Fruit fly (Drosophila melanogaster) whole organism, prepupa: Measurements from ENCODE around the gene Gr28b.

ENCODE experiments used
- Blimp-1 ChIP-seq: fragments of 200-800 bp; sonication (Bioruptor generic); optimal IDR thresholded peaks from 3 replicates; lab custom pipeline; 2017; ENCODE audit warnings: missing biosample characterization, missing genetic modification characterization, mild to moderate bottlenecking, moderate library complexity, missing genetic modification reagents
- CG10631 ChIP-seq: fragments of 200-800 bp; sonication (Bioruptor generic); optimal IDR thresholded peaks from 2 replicates; lab custom pipeline; 2016; ENCODE audit warnings: missing biosample characterization, missing genetic modification characterization
- CG10669 ChIP-seq: fragments of 200-800 bp; sonication (Bioruptor generic); optimal IDR thresholded peaks from 3 replicates; lab custom pipeline; 2018; ENCODE audit warnings: missing biosample characterization, mild to moderate bottlenecking, missing genetic modification characterization, moderate library complexity
- CG11294 ChIP-seq: fragments of 200-800 bp; sonication (Bioruptor generic); IDR thresholded peaks from 2 replicates; pipeline ENCODE4 v1.3.6; 2022; ENCODE audit warnings: missing biosample characterization, missing genetic modification characterization
- CG1621 ChIP-seq: fragments of 200-800 bp; sonication (Bioruptor generic); optimal IDR thresholded peaks from 3 replicates; lab custom pipeline; 2018; ENCODE audit warnings: missing biosample characterization, mild to moderate bottlenecking, missing genetic modification characterization
- CG3032 ChIP-seq: fragments of 200-800 bp; optimal IDR thresholded peaks from 2 replicates; lab custom pipeline; 2019; ENCODE audit warnings: missing biosample characterization, mild to moderate bottlenecking, missing genetic modification characterization, moderate library complexity
- CG31627 ChIP-seq: fragments of 200-800 bp; sonication (Bioruptor generic); optimal IDR thresholded peaks from 3 replicates; lab custom pipeline; 2016; ENCODE audit warnings: missing biosample characterization, missing genetic modification characterization
- CG3919 ChIP-seq: fragments of 200-800 bp; sonication (Bioruptor generic); optimal IDR thresholded peaks from 3 replicates; lab custom pipeline; 2016; ENCODE audit warnings: missing biosample characterization, missing genetic modification characterization
- CG6163 ChIP-seq: fragments of 200-800 bp; sonication (Bioruptor generic); IDR thresholded peaks from 3 replicates; pipeline ENCODE4 v1.3.6; 2022; ENCODE audit warnings: missing biosample characterization, missing genetic modification characterization
- CG6276 ChIP-seq: fragments of 200-800 bp; sonication (Bioruptor generic); optimal IDR thresholded peaks from 2 replicates; lab custom pipeline; 2017; ENCODE audit warnings: missing biosample characterization, mild to moderate bottlenecking, missing genetic modification characterization
- CG6792 ChIP-seq: fragments of 200-800 bp; sonication (Bioruptor generic); optimal IDR thresholded peaks from 3 replicates; lab custom pipeline; 2016; ENCODE audit warnings: missing biosample characterization, missing genetic modification characterization
- CG6808 ChIP-seq: fragments of 200-800 bp; sonication (Bioruptor generic); optimal IDR thresholded peaks from 3 replicates; lab custom pipeline; 2017; ENCODE audit warnings: missing biosample characterization, missing genetic modification characterization, mild to moderate bottlenecking, moderate library complexity, missing genetic modification reagents
- CG7368 ChIP-seq: fragments of 200-800 bp; sonication (Bioruptor generic); optimal IDR thresholded peaks from 3 replicates; lab custom pipeline; 2016; ENCODE audit warnings: missing biosample characterization, missing genetic modification characterization
- CG8119 ChIP-seq: fragments of 200-800 bp; sonication (Bioruptor generic); IDR thresholded peaks from 3 replicates; pipeline ENCODE4 v1.3.6; 2022; ENCODE audit warnings: missing biosample characterization, missing genetic modification characterization
- CG8319 ChIP-seq: fragments of 200-800 bp; sonication (Bioruptor generic); optimal IDR thresholded peaks from 3 replicates; lab custom pipeline; 2016; ENCODE audit warnings: missing biosample characterization, missing genetic modification characterization
- CG8632 ChIP-seq: fragments of 200-800 bp; sonication (Bioruptor generic); optimal IDR thresholded peaks from 3 replicates; lab custom pipeline; 2016; ENCODE audit warnings: missing biosample characterization, missing genetic modification characterization
- CG9139 ChIP-seq: fragments of 200-800 bp; sonication (Bioruptor generic); optimal IDR thresholded peaks from 3 replicates; lab custom pipeline; 2017; ENCODE audit warnings: missing biosample characterization, mild to moderate bottlenecking, missing genetic modification characterization
- Eip75B ChIP-seq: fragments of 200-800 bp; sonication (Bioruptor generic); optimal IDR thresholded peaks from 3 replicates; lab custom pipeline; 2016; ENCODE audit warnings: missing biosample characterization, missing genetic modification characterization
- Eip78C ChIP-seq: fragments of 200-800 bp; sonication (Bioruptor generic); peaks from one replicate; lab custom pipeline; 2016; ENCODE audit warnings: missing biosample characterization, missing genetic modification characterization
- Eip93F ChIP-seq: fragments of 200-800 bp; sonication (Bioruptor generic); optimal IDR thresholded peaks from 2 replicates; lab custom pipeline; 2016; ENCODE audit warnings: missing biosample characterization, mild to moderate bottlenecking, missing genetic modification characterization
- Ets21C ChIP-seq: fragments of 200-800 bp; sonication (Bioruptor generic); optimal IDR thresholded peaks from 3 replicates; lab custom pipeline; 2016; ENCODE audit warnings: missing biosample characterization, missing genetic modification characterization
- Gug ChIP-seq: fragments of 200-800 bp; sonication (Bioruptor generic); IDR thresholded peaks from 2 replicates; pipeline ENCODE4 v1.3.6; 2022; ENCODE audit warnings: missing biosample characterization, missing genetic modification characterization
- Hr38 ChIP-seq: sonication (Bioruptor generic); optimal IDR thresholded peaks from 2 replicates; lab custom pipeline; 2016; ENCODE audit warnings: missing biosample characterization, missing genetic modification characterization
- Hr39 ChIP-seq: fragments of 200-800 bp; sonication (Bioruptor generic); optimal IDR thresholded peaks from 2 replicates; lab custom pipeline; 2016; ENCODE audit warnings: missing biosample characterization, missing genetic modification characterization
- Hr4 ChIP-seq: fragments of 200-800 bp; sonication (Bioruptor generic); optimal IDR thresholded peaks from 3 replicates; lab custom pipeline; 2016; ENCODE audit warnings: missing biosample characterization, missing genetic modification characterization
- Lpt ChIP-seq: fragments of 200-800 bp; sonication (Bioruptor generic); optimal IDR thresholded peaks from 3 replicates; lab custom pipeline; 2016; ENCODE audit warnings: missing biosample characterization, missing genetic modification characterization
- Met ChIP-seq: fragments of 200-800 bp; sonication (Bioruptor generic); optimal IDR thresholded peaks from 3 replicates; lab custom pipeline; 2016; ENCODE audit warnings: missing biosample characterization, missing genetic modification characterization
- OdsH ChIP-seq: fragments of 200-800 bp; sonication (Bioruptor generic); optimal IDR thresholded peaks from 3 replicates; lab custom pipeline; 2016; ENCODE audit warnings: missing biosample characterization, missing genetic modification characterization
- Smox ChIP-seq: fragments of 200-800 bp; sonication (Bioruptor generic); optimal IDR thresholded peaks from 3 replicates; lab custom pipeline; 2016; ENCODE audit warnings: missing biosample characterization, missing genetic modification characterization
- achi ChIP-seq: fragments of 200-800 bp; sonication (Bioruptor generic); optimal IDR thresholded peaks from 3 replicates; lab custom pipeline; 2016; ENCODE audit warnings: missing biosample characterization, missing genetic modification characterization
- acj6 ChIP-seq: fragments of 200-800 bp; sonication (Bioruptor generic); optimal IDR thresholded peaks from 3 replicates; lab custom pipeline; 2016; ENCODE audit warnings: missing biosample characterization, missing genetic modification characterization
- cyc ChIP-seq: fragments of 200-800 bp; sonication (Bioruptor generic); optimal IDR thresholded peaks from 3 replicates; lab custom pipeline; 2016; ENCODE audit warnings: missing biosample characterization, missing genetic modification characterization
- dac ChIP-seq: fragments of 200-800 bp; sonication (Bioruptor generic); optimal IDR thresholded peaks from 2 replicates; lab custom pipeline; 2017; ENCODE audit warnings: missing biosample characterization, mild to moderate bottlenecking, missing genetic modification characterization
- dsx ChIP-seq: fragments of 200-800 bp; optimal IDR thresholded peaks from 3 replicates; lab custom pipeline; 2019; ENCODE audit warnings: missing biosample characterization, mild to moderate bottlenecking, missing genetic modification characterization, moderate library complexity; ENCODE audit not compliant: poor library complexity, severe bottlenecking
- eg ChIP-seq: fragments of 200-800 bp; sonication (Bioruptor generic); IDR thresholded peaks from 3 replicates; pipeline ENCODE4 v1.3.6; 2022; ENCODE audit warnings: missing biosample characterization, missing genetic modification characterization
- esn ChIP-seq: fragments of 200-800 bp; sonication (Bioruptor generic); optimal IDR thresholded peaks from 2 replicates; lab custom pipeline; 2016; ENCODE audit warnings: missing biosample characterization, mild to moderate bottlenecking, missing genetic modification characterization, moderate library complexity
- fd59A ChIP-seq: fragments of 200-800 bp; sonication (Bioruptor generic); optimal IDR thresholded peaks from 2 replicates; lab custom pipeline; 2017; ENCODE audit warnings: missing biosample characterization, mild to moderate bottlenecking, missing genetic modification characterization, missing genetic modification reagents
- fd85E ChIP-seq: fragments of 200-800 bp; sonication (Bioruptor generic); optimal IDR thresholded peaks from 3 replicates; lab custom pipeline; 2016; ENCODE audit warnings: missing biosample characterization, missing genetic modification characterization
- lz ChIP-seq: fragments of 200-800 bp; sonication (Bioruptor generic); optimal IDR thresholded peaks from 3 replicates; lab custom pipeline; 2016; ENCODE audit warnings: missing biosample characterization, missing genetic modification characterization
- net ChIP-seq: fragments of 200-800 bp; sonication (Bioruptor generic); optimal IDR thresholded peaks from 3 replicates; lab custom pipeline; 2016; ENCODE audit warnings: missing biosample characterization, missing genetic modification characterization
- pdm3 ChIP-seq: fragments of 200-800 bp; sonication (Bioruptor generic); optimal IDR thresholded peaks from 3 replicates; lab custom pipeline; 2016; ENCODE audit warnings: missing biosample characterization, missing genetic modification characterization
- salr ChIP-seq, 2 experiments: fragments of 200-800 bp; sonication (Bioruptor generic); optimal IDR thresholded peaks; 3 replicates each; lab custom pipeline; 2016 to 2018; ENCODE audit warnings: missing biosample characterization in 2 of 2, missing genetic modification characterization in 2 of 2, mild to moderate bottlenecking in 1 of 2
- spab ChIP-seq: fragments of 200-800 bp; sonication (Bioruptor generic); optimal IDR thresholded peaks from 2 replicates; lab custom pipeline; 2017; ENCODE audit warnings: missing biosample characterization, mild to moderate bottlenecking, missing genetic modification characterization, missing genetic modification reagents
- ss ChIP-seq, 2 experiments: fragments of 200-800 bp; sonication (Bioruptor generic); optimal IDR thresholded peaks; 2 replicates in 1 of 2; 3 replicates in 1 of 2; lab custom pipeline; 2017 to 2018; ENCODE audit warnings: mild to moderate bottlenecking in 2 of 2, missing biosample characterization in 2 of 2, missing genetic modification characterization in 2 of 2, moderate library complexity in 1 of 2
- svp ChIP-seq: fragments of 200-800 bp; sonication (Bioruptor generic); peaks from one replicate; lab custom pipeline; 2016; ENCODE audit warnings: missing biosample characterization, missing genetic modification characterization
- vri ChIP-seq: fragments of 200-800 bp; sonication (Bioruptor generic); optimal IDR thresholded peaks from 3 replicates; lab custom pipeline; 2016; ENCODE audit warnings: missing biosample characterization, mild to moderate bottlenecking, missing genetic modification characterization

The Gr28b gene

DNA sequence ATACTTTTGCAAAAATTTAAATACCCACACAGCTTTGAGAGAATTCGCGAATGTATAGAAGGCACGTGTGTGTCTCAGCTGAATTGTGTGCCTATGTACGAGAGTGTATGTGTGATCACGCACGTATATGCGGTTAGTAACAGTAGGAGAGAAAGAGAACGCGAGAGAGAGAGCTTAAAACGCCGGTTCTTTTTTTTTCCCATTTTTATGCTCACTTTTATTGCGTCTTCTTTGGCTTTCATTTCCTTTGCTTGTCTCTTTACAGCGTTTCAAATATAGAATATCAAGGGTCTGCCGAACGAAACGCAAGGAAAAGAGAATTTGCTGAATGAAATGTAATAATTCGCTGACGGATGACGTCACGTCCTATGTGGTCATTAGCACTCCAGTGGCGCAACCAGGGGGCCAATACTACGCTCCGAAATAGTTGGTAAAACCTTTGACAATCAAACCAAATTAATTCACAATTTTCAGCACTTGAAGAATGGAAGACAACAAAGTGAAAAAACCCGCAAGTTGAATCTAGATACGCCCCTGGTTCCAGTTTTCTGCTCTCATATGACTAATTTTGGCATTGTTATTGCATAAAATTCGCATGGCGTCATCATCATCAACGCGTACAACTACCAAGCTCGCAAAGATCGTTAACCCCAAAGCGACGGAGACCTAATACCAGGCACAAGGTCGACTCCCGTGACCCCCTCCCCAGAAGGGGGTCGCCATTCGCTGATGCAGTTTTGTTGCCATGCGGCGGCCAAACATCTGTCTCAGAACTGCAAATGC lies 36.9 kb downstream of the Gr28b start (continued):
- TF ChIP-seq CG6808 (GFP tag; lab: Kevin White, UChicago): peak; percentile 13
- peak; percentile 24 to 31 for TF ChIP-seq salr (GFP tag; optimal IDR thresholded peaks at IDR 0.05; lab: Kevin White, UChicago)
- TF ChIP-seq pdm3: peak; percentile 84
- TF ChIP-seq cyc: peak; percentile 91
- TF ChIP-seq CG11294 (GFP tag; lab: Robert Waterston, UW): peak; percentile 70; the same call in 1 of the 2 replicates
- peak; percentile 92 for TF ChIP-seq Eip78C (GFP tag; lab: Kevin White, UChicago)
- TF ChIP-seq acj6: peak; percentile 83
- peak; percentile 77 for TF ChIP-seq net (GFP tag; lab: Kevin White, UChicago)
- peak; percentile 94 for TF ChIP-seq Hr39 (GFP tag; lab: Kevin White, UChicago)
- peak; percentile 62 for TF ChIP-seq CG8632 (GFP tag; lab: Kevin White, UChicago)
- peak; percentile 71 for TF ChIP-seq Eip75B (GFP tag; lab: Kevin White, UChicago)
- TF ChIP-seq Blimp-1 (GFP tag; lab: Kevin White, UChicago): peak; percentile 45
- peak; percentile 29 for TF ChIP-seq dsx (GFP tag; lab: Kevin White, UChicago)
- TF ChIP-seq CG31627: peak; percentile 93
- TF ChIP-seq CG8319 (GFP tag; lab: Kevin White, UChicago): peak; percentile 70
- TF ChIP-seq Ets21C (GFP tag; lab: Kevin White, UChicago): peak; percentile 87
- peak; percentile 94 for TF ChIP-seq esn (GFP tag; lab: Kevin White, UChicago)
- peak; percentile 91 for TF ChIP-seq Met (GFP tag; lab: Kevin White, UChicago)
- peak; percentile 69 for TF ChIP-seq CG8119
- no peak for TF ChIP-seq fd85E
- TF ChIP-seq CG3919 (GFP tag; lab: Kevin White, UChicago): peak; percentile 85
- TF ChIP-seq achi (GFP tag; lab: Kevin White, UChicago): peak; percentile 80
- TF ChIP-seq CG10631 (GFP tag; lab: Kevin White, UChicago): peak; percentile 69
- TF ChIP-seq CG10669: peak; percentile 66
- TF ChIP-seq spab (GFP tag; lab: Kevin White, UChicago): peak; percentile 44
- TF ChIP-seq dac (GFP tag; lab: Kevin White, UChicago): peak; percentile 37
- peak; percentile 7 to 21 for TF ChIP-seq ss (GFP tag; optimal IDR thresholded peaks at IDR 0.05; lab: Kevin White, UChicago)
- TF ChIP-seq vri (GFP tag; lab: Kevin White, UChicago): peak; percentile 97
- peak; percentile 92 for TF ChIP-seq CG6163 (GFP tag; lab: Robert Waterston, UW)
- peak; percentile 93 for TF ChIP-seq lz (GFP tag; lab: Kevin White, UChicago)
- TF ChIP-seq CG6276 (GFP tag; lab: Kevin White, UChicago): peak; percentile 54
- TF ChIP-seq svp (GFP tag; lab: Kevin White, UChicago): peak; percentile 96
- TF ChIP-seq eg (GFP tag; lab: Robert Waterston, UW): peak; percentile 93

dm6 chr2L:7424282-7424905 lies 37.7 kb downstream of the Gr28b start:
- no peak for TF ChIP-seq Eip93F
- no peak for TF ChIP-seq fd85E
- peak; percentile 35 for TF ChIP-seq cyc
- TF ChIP-seq CG6163 (GFP tag; lab: Robert Waterston, UW): peak; percentile 57
- TF ChIP-seq CG3032 (tag; lab: Kevin White, UChicago): peak; percentile 53
- no peak for TF ChIP-seq CG9139 (GFP tag; lab: Kevin White, UChicago)
- no peak for TF ChIP-seq Blimp-1 (GFP tag; lab: Kevin White, UChicago)
- TF ChIP-seq fd59A: peak; percentile 24
- no peak for TF ChIP-seq dsx (GFP tag; lab: Kevin White, UChicago)
- TF ChIP-seq Gug (GFP tag; lab: Robert Waterston, UW): 0 out of 2 replicates have a peak, but pooled peaks have one; percentile 17
- TF ChIP-seq CG7368 (GFP tag; lab: Kevin White, UChicago): no peak
- TF ChIP-seq net (GFP tag; lab: Kevin White, UChicago): peak; percentile 52
- TF ChIP-seq Lpt (GFP tag; lab: Kevin White, UChicago): no peak
- peak; percentile 40 for TF ChIP-seq acj6
- TF ChIP-seq pdm3: peak; percentile 61
- peak; percentile 13 for TF ChIP-seq Smox (GFP tag; lab: Kevin White, UChicago)
- TF ChIP-seq dac (GFP tag; lab: Kevin White, UChicago): peak; percentile 29
- TF ChIP-seq spab (GFP tag; lab: Kevin White, UChicago): peak; percentile 32
- peak; percentile 55 for TF ChIP-seq CG31627
- TF ChIP-seq Hr4: peak; percentile 67
- TF ChIP-seq OdsH (GFP tag; lab: Kevin White, UChicago): peak; percentile 64
- TF ChIP-seq CG10631 (GFP tag; lab: Kevin White, UChicago): peak; percentile 69
- TF ChIP-seq CG1621 (tag; lab: Kevin White, UChicago): peak; percentile 37
- TF ChIP-seq achi (GFP tag; lab: Kevin White, UChicago): peak; percentile 24
- peak in 1 of 2 experiments; percentile 60 for TF ChIP-seq salr (GFP tag; optimal IDR thresholded peaks at IDR 0.05; lab: Kevin White, UChicago)
- TF ChIP-seq Hr38 (GFP tag; lab: Kevin White, UChicago): no peak
- peak; percentile 36 for TF ChIP-seq CG6792 (GFP tag; lab: Kevin White, UChicago)
